Worm (Caenorhabditis elegans) whole organism, midembryonic: ENCODE data around the gene T06E6.10.
A peak's percentile ranks its signal among the peaks of the same experiment; 100 is the strongest.

Experiments
- T22C8.4 ChIP-seq: fragments of 200-800 bp; sonication (Bioruptor generic); IDR thresholded peaks from 2 replicates; pipeline ENCODE4 v1.3.6; 2022; ENCODE audit warnings: missing genetic modification characterization, missing compliant biosample characterization
- cog-1 ChIP-seq: sonication (generic microtip); optimal IDR thresholded peaks from 2 replicates; lab custom pipeline; 2016; ENCODE audit warnings: missing genetic modification characterization, missing compliant biosample characterization
- flt-1 ChIP-seq: fragments of 200-800 bp; sonication (Bioruptor generic); IDR thresholded peaks from 2 replicates; pipeline ENCODE4 v1.3.6; 2022; ENCODE audit warnings: missing genetic modification characterization, missing compliant biosample characterization
- klf-2 ChIP-seq: fragments of 200-800 bp; sonication (Bioruptor generic); conservative IDR thresholded peaks from 2 replicates; pipeline ENCODE4 v1.3.6; 2022; ENCODE audit warnings: missing genetic modification reagents, missing genetic modification characterization, missing compliant biosample characterization
- med-1 ChIP-seq: sonication (generic microtip); optimal IDR thresholded peaks from 2 replicates; lab custom pipeline; 2017; ENCODE audit warnings: missing genetic modification characterization, mild to moderate bottlenecking, missing compliant biosample characterization, antibody characterized with exemption, missing genetic modification reagents; ENCODE audit not compliant: insufficient read depth
- ref-1 ChIP-seq: fragments of 200-800 bp; sonication (Bioruptor generic); conservative IDR thresholded peaks from 2 replicates; pipeline ENCODE4 v1.3.6; 2022; ENCODE audit warnings: missing genetic modification reagents, missing genetic modification characterization, missing compliant biosample characterization
- tab-1 ChIP-seq: fragments of 200-800 bp; sonication (Bioruptor generic); IDR thresholded peaks from 2 replicates; pipeline ENCODE4 v1.3.6; 2022; ENCODE audit warnings: missing genetic modification characterization, missing compliant biosample characterization
- ztf-23 ChIP-seq: fragments of 200-800 bp; sonication (Bioruptor generic); IDR thresholded peaks from 2 replicates; pipeline ENCODE4 v1.3.6; 2022; ENCODE audit warnings: missing genetic modification reagents, missing genetic modification characterization, missing compliant biosample characterization
- ztf-29 ChIP-seq: fragments of 200-800 bp; sonication (Bioruptor generic); IDR thresholded peaks from 2 replicates; pipeline ENCODE4 v1.3.6; 2022; ENCODE audit warnings: missing genetic modification reagents, missing genetic modification characterization, missing compliant biosample characterization

The T06E6.10 gene

ce11 chrV:15459088-15459487, 41.2 kb downstream of the T06E6.10 start, which contains the start of gene str-71:
TSS of gene str-71 (minus strand) at chrV:15459188.
- no peak for TF ChIP-seq ztf-23 (GFP tag; lab: Robert Waterston, UW)
- no peak for TF ChIP-seq ref-1 (GFP tag; lab: Robert Waterston, UW)
- no peak for TF ChIP-seq T22C8.4 (GFP tag; lab: Robert Waterston, UW)
- no peak for TF ChIP-seq klf-2
- no peak for TF ChIP-seq flt-1 (GFP tag; lab: Robert Waterston, UW)
- TF ChIP-seq med-1 (GFP tag; lab: Kevin White, UChicago) = no peak
- TF ChIP-seq cog-1 (tag; lab: Kevin White, UChicago) = no peak
- TF ChIP-seq ztf-29 = no peak
- TF ChIP-seq tab-1 (GFP tag; lab: Robert Waterston, UW) = no peak

DNA sequence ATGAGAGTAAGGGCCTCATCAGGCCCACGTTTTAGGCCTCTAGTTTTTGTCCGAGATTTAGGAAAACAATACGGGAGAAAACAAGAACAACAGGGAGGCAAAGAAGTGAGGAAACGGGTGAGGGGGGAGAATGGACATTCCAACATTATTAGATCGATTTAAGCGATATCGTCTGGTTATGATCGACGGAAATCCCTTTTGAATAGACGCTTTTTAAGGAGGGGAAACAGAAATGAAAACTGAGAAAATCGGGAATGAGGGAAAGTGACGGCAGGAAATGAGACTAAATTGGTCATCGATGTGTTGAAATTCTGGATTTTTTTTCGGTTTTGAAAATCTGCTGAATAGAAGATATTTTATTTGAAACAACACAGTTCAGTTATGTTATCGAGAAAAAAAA, 46.5 kb downstream of the T06E6.10 start, which contains the start of gene rocf-1:
rocf-1 (minus strand) TSS at position 101 of the 400 bp plus-strand sequence.
- TF ChIP-seq T22C8.4 (GFP tag; lab: Robert Waterston, UW) (no peak), ztf-29 (no peak), flt-1 (GFP tag; lab: Robert Waterston, UW) (no peak), cog-1 (tag; lab: Kevin White, UChicago) (no peak), klf-2 (no peak), ref-1 (GFP tag; lab: Robert Waterston, UW) (no peak), tab-1 (GFP tag; lab: Robert Waterston, UW) (no peak), ztf-23 (GFP tag; lab: Robert Waterston, UW) (no peak), med-1 (GFP tag; lab: Kevin White, UChicago) (no peak)

DNA sequence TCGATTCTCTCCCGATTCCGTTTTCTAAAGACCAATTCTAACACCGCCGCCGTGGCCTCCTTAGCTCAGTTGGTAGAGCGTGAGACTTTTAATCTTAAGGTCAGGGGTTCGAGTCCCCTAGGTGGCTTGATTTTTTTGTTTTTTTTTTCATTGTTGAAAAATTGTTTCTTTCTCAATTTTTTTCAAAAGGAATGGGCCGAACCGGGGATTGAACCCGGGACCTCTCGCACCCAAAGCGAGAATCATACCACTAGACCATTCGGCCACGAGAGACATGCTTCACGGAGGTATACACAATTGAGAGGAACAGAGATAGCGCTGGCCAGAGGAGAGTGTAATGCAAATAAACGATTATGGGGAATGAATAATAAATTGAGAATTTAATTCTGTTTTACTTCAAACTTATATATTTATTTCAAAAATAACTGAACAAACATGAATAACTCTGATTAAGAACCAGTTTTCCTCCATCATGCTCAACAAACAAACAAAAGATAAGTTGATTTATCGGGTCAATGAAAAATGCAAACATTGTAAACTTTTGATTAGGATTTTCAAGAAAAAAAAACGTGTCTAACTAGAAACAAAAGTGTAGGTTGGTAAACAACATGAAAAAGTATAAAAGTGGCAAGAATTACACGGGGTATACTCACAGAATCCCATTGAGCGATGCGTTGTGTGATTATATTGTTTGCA, 47.3 kb downstream of the T06E6.10 start, which contains the start of gene pqn-71:
pqn-71 (plus strand) TSS at position 646 of the 696 bp plus-strand sequence.
- TF ChIP-seq ztf-23 (GFP tag; lab: Robert Waterston, UW) (peak; percentile 90), ztf-29 (peak; percentile 83; the same call in 1 of the 2 replicates), klf-2 (peak; percentile 88; the same call in 1 of the 2 replicates), cog-1 (tag; lab: Kevin White, UChicago) (peak; percentile 91), ref-1 (GFP tag; lab: Robert Waterston, UW) (peak; percentile 77; the same call in 1 of the 2 replicates), med-1 (GFP tag; lab: Kevin White, UChicago) (peak; percentile 68), flt-1 (GFP tag; lab: Robert Waterston, UW) (peak; percentile 91), tab-1 (GFP tag; lab: Robert Waterston, UW) (peak; percentile 92; the same call in 1 of the 2 replicates), T22C8.4 (GFP tag; lab: Robert Waterston, UW) (peak; percentile 77)

DNA sequence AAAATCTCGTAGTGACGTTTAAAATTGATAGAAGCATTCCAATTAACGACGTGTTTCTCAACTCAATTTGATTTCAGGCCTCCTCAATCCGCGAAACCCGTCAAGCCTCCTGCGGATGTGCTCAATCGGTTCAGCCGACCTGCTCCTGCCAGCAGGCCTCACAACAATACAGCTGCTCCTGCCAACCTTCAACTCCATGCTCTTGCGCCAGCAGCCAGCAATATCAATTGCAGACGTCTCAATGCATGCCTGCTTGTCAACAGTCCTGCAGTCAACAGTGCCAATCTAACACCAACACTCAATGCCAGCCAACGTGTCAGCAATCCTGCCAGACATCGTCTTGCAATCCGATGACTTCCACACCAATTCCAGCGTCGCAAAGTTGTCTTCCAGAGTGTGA, 48.1 kb downstream of the T06E6.10 start:
- no peak for TF ChIP-seq ztf-23 (GFP tag; lab: Robert Waterston, UW)
- TF ChIP-seq ref-1 (GFP tag; lab: Robert Waterston, UW) = no peak
- TF ChIP-seq T22C8.4 (GFP tag; lab: Robert Waterston, UW) = no peak
- no peak for TF ChIP-seq med-1 (GFP tag; lab: Kevin White, UChicago)
- no peak for TF ChIP-seq klf-2
- TF ChIP-seq tab-1 (GFP tag; lab: Robert Waterston, UW) = no peak
- TF ChIP-seq cog-1 (tag; lab: Kevin White, UChicago) = no peak
- no peak for TF ChIP-seq ztf-29
- no peak for TF ChIP-seq flt-1 (GFP tag; lab: Robert Waterston, UW)

DNA sequence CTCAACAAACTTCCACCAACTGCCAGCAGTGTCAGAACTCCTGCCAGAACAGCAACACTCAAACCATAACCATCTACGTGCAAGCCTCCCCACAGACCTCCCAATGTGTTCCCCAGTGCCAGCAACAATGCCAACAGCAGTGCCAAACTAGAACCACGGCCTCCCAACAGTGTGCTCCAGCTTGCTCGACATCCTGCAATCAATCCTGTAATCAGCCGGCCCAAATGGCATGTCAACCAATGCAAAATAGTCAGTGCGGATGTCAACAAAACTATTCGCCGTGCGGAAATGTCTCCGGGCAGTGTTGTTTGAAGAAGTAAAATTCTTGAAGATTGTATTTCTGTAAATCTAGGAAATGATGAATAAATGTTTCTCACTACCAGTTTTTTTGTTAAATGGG, 48.8 kb downstream of the T06E6.10 start:
- TF ChIP-seq ztf-29 = no peak
- no peak for TF ChIP-seq T22C8.4 (GFP tag; lab: Robert Waterston, UW)
- TF ChIP-seq ztf-23 (GFP tag; lab: Robert Waterston, UW) = no peak
- no peak for TF ChIP-seq flt-1 (GFP tag; lab: Robert Waterston, UW)
- no peak for TF ChIP-seq cog-1 (tag; lab: Kevin White, UChicago)
- TF ChIP-seq tab-1 (GFP tag; lab: Robert Waterston, UW) = no peak
- TF ChIP-seq med-1 (GFP tag; lab: Kevin White, UChicago) = no peak
- TF ChIP-seq klf-2 = no peak
- TF ChIP-seq ref-1 (GFP tag; lab: Robert Waterston, UW) = no peak
